Worm (Caenorhabditis elegans): ENCODE measurements around the gene sri-20.

DNA sequence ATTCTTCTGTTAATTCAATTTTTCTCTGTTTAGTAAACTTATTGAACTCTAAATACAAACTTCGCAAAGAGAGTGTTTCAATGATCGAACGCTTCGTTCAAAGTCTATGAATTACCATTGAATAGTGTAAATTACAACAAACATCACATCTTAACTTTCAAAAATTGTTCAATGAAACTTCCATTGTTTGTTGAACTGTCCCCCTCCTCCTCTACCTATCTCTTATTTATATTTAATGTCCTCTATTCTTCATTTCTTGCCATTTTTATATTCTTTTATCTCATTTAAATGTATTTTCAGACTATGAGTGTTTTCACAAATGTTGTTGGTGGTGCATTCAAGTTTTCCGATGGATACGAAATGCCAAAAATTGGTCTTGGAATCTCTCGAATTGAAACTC lies 29.2 kb upstream of the sri-20 start, which contains the start of gene K07C5.2:
- TF ChIP-seq flt-1 (GFP tag; IDR thresholded peaks at IDR 0.05) = no peak
- TF ChIP-seq ama-1 (optimal IDR thresholded peaks at IDR 0.05) = no peak
- no peak for TF ChIP-seq ceh-13 (GFP tag; optimal IDR thresholded peaks at IDR 0.05)
- TF ChIP-seq tbx-37 (GFP tag; conservative IDR thresholded peaks at IDR 0.05) = no peak
- no peak for TF ChIP-seq aly-1 (tag; optimal IDR thresholded peaks at IDR 0.05)
- no peak for TF ChIP-seq scrt-1 (GFP tag; IDR thresholded peaks at IDR 0.05)
- TF ChIP-seq tbx-11 (GFP tag; IDR thresholded peaks at IDR 0.05) = no peak
- TF ChIP-seq hmg-4 (GFP tag; optimal IDR thresholded peaks at IDR 0.05) = no peak
- no peak for TF ChIP-seq ceh-36 (tag; optimal IDR thresholded peaks at IDR 0.05)
- no peak for TF ChIP-seq pes-1 (GFP tag; IDR thresholded peaks at IDR 0.05)
